Fruit fly (Drosophila melanogaster) whole organism, embryonic: Measurements from ENCODE around the gene CG6652.

Experiments
- ATbp ChIP-seq: fragments of 200-800 bp; sonication (Bioruptor generic); optimal IDR thresholded peaks from 2 replicates; lab custom pipeline; 2017; ENCODE audit warnings: missing biosample characterization, mild to moderate bottlenecking, missing genetic modification characterization, missing genetic modification reagents
- C15 ChIP-seq: fragments of 200-800 bp; sonication (Bioruptor generic); IDR thresholded peaks from 3 replicates; pipeline ENCODE4 v1.3.6; 2022; ENCODE audit warnings: missing biosample characterization, missing genetic modification characterization
- CG11560 ChIP-seq: fragments of 200-800 bp; sonication (Bioruptor generic); IDR thresholded peaks from 3 replicates; pipeline ENCODE4 v1.3.6; 2022; ENCODE audit warnings: missing biosample characterization, missing genetic modification characterization
- CG12104 ChIP-seq: fragments of 200-800 bp; sonication (Bioruptor generic); optimal IDR thresholded peaks from 3 replicates; lab custom pipeline; 2016; ENCODE audit warnings: missing biosample characterization, missing genetic modification characterization
- CG12744 ChIP-seq: fragments of 200-800 bp; sonication (Bioruptor generic); optimal IDR thresholded peaks from 2 replicates; lab custom pipeline; 2016; ENCODE audit warnings: missing biosample characterization, missing genetic modification characterization
- CG17328 ChIP-seq: fragments of 200-800 bp; sonication (Bioruptor generic); IDR thresholded peaks from 2 replicates; pipeline ENCODE4 v1.3.6; 2022; ENCODE audit warnings: missing biosample characterization, missing genetic modification characterization
- CG17385 ChIP-seq: fragments of 200-800 bp; sonication (Bioruptor generic); optimal IDR thresholded peaks from 3 replicates; lab custom pipeline; 2018; ENCODE audit warnings: missing biosample characterization, mild to moderate bottlenecking, missing genetic modification characterization
- CG1792 ChIP-seq: fragments of 200-800 bp; sonication (Bioruptor generic); optimal IDR thresholded peaks from 2 replicates; lab custom pipeline; 2016; ENCODE audit warnings: missing biosample characterization, missing genetic modification characterization
- CG18011 ChIP-seq: fragments of 200-800 bp; sonication (Bioruptor generic); optimal IDR thresholded peaks from 2 replicates; lab custom pipeline; 2017; ENCODE audit warnings: missing biosample characterization, missing genetic modification characterization, mild to moderate bottlenecking, moderate library complexity, missing genotype
- CG31365 ChIP-seq: fragments of 200-800 bp; sonication (Bioruptor generic); optimal IDR thresholded peaks from 2 replicates; lab custom pipeline; 2018; ENCODE audit warnings: missing biosample characterization, mild to moderate bottlenecking, missing genetic modification characterization
- CG6689 ChIP-seq: fragments of 200-800 bp; sonication (Bioruptor generic); IDR thresholded peaks from 2 replicates; pipeline ENCODE4 v1.3.6; 2022; ENCODE audit warnings: missing biosample characterization, missing genetic modification characterization
- CG6791 ChIP-seq: fragments of 200-800 bp; sonication (Bioruptor generic); IDR thresholded peaks from 3 replicates; pipeline ENCODE4 v1.3.6; 2022; ENCODE audit warnings: missing biosample characterization, missing genetic modification characterization; ENCODE audit not compliant: partially characterized antibody
- CG7556 ChIP-seq: fragments of 200-800 bp; sonication (Bioruptor generic); optimal IDR thresholded peaks from 2 replicates; lab custom pipeline; 2017; ENCODE audit warnings: missing biosample characterization, mild to moderate bottlenecking, missing genetic modification characterization
- CG9215 ChIP-seq: fragments of 200-800 bp; sonication (Bioruptor generic); IDR thresholded peaks from 2 replicates; pipeline ENCODE4 v1.3.6; 2022; ENCODE audit warnings: missing biosample characterization, missing genetic modification characterization
- CG9727 ChIP-seq: fragments of 200-800 bp; sonication (Bioruptor generic); optimal IDR thresholded peaks from 3 replicates; lab custom pipeline; 2017; ENCODE audit warnings: missing biosample characterization, mild to moderate bottlenecking, missing genetic modification characterization
- CG9876 ChIP-seq: fragments of 200-800 bp; sonication (Bioruptor generic); optimal IDR thresholded peaks from 2 replicates; lab custom pipeline; 2016; ENCODE audit warnings: missing biosample characterization, missing genetic modification characterization
- CTCF ChIP-seq: fragments of 200-800 bp; sonication (Bioruptor generic); optimal IDR thresholded peaks from 2 replicates; lab custom pipeline; 2017; ENCODE audit warnings: missing biosample characterization, mild to moderate bottlenecking, missing genetic modification characterization, moderate library complexity
- CrebB ChIP-seq: fragments of 200-800 bp; sonication (Bioruptor generic); optimal IDR thresholded peaks from 3 replicates; lab custom pipeline; 2018; ENCODE audit warnings: missing biosample characterization, mild to moderate bottlenecking, missing genetic modification characterization
- D ChIP-seq, 2 experiments: fragments of 200-800 bp in 1 of 2; fragments of >200 bp in 1 of 2; sonication (Bioruptor generic) in 1 of 2; optimal IDR thresholded peaks; 2 replicates in 1 of 2; 3 replicates in 1 of 2; lab custom pipeline; 2017; ENCODE audit warnings: mild to moderate bottlenecking in 1 of 2, missing biosample characterization in 1 of 2, missing genetic modification characterization in 1 of 2, missing genetic modification reagents in 1 of 2
- Hey ChIP-seq: fragments of 200-800 bp; sonication (Bioruptor generic); optimal IDR thresholded peaks from 3 replicates; lab custom pipeline; 2018; ENCODE audit warnings: missing biosample characterization, mild to moderate bottlenecking, missing genetic modification characterization
- Jarid2 ChIP-seq: fragments of 200-800 bp; sonication (Bioruptor generic); optimal IDR thresholded peaks from 3 replicates; lab custom pipeline; 2017; ENCODE audit warnings: mild to moderate bottlenecking, missing biosample characterization, missing genetic modification reagents, missing genetic modification characterization
- Lpt ChIP-seq: fragments of >200 bp; optimal IDR thresholded peaks from 2 replicates; lab custom pipeline; 2018; ENCODE audit warnings: missing biosample characterization, missing genetic modification characterization
- MTF-1 ChIP-seq: fragments of 200-800 bp; sonication (Bioruptor generic); optimal IDR thresholded peaks from 2 replicates; lab custom pipeline; 2018; ENCODE audit warnings: missing biosample characterization, mild to moderate bottlenecking, missing genetic modification characterization, borderline replicate concordance
- NK7.1 ChIP-seq: fragments of 200-800 bp; sonication (Bioruptor generic); optimal IDR thresholded peaks from 3 replicates; lab custom pipeline; 2016; ENCODE audit warnings: missing biosample characterization, missing genetic modification characterization
- NfI ChIP-seq: fragments of 200-800 bp; sonication (Bioruptor generic); optimal IDR thresholded peaks from 3 replicates; lab custom pipeline; 2018; ENCODE audit warnings: missing biosample characterization, mild to moderate bottlenecking, missing genetic modification characterization, moderate library complexity
- Oaz ChIP-seq: fragments of 200-800 bp; sonication (Bioruptor generic); IDR thresholded peaks from 2 replicates; pipeline ENCODE4 v1.3.6; 2022; ENCODE audit warnings: missing biosample characterization, missing genetic modification characterization
- Rx ChIP-seq: fragments of 200-800 bp; sonication (Bioruptor generic); IDR thresholded peaks from 2 replicates; pipeline ENCODE4 v1.3.6; 2022; ENCODE audit warnings: missing biosample characterization, missing genetic modification characterization
- bcd ChIP-seq: fragments of 200-800 bp; sonication (Bioruptor generic); optimal IDR thresholded peaks from 2 replicates; lab custom pipeline; 2017; ENCODE audit warnings: missing biosample characterization, mild to moderate bottlenecking, missing genetic modification characterization
- bigmax ChIP-seq: fragments of 200-800 bp; sonication (Bioruptor generic); optimal IDR thresholded peaks from 2 replicates; lab custom pipeline; 2018; ENCODE audit warnings: missing biosample characterization, mild to moderate bottlenecking, missing genetic modification characterization
- crc ChIP-seq: fragments of 200-800 bp; sonication (Bioruptor generic); optimal IDR thresholded peaks from 2 replicates; lab custom pipeline; 2016; ENCODE audit warnings: missing biosample characterization, missing genetic modification characterization
- crol ChIP-seq: fragments of 200-800 bp; sonication (Bioruptor generic); IDR thresholded peaks from 2 replicates; pipeline ENCODE4 v1.3.6; 2022; ENCODE audit warnings: missing biosample characterization, missing genetic modification characterization
- crp ChIP-seq, 2 experiments: fragments of 200-800 bp; sonication (Bioruptor generic); optimal IDR thresholded peaks; 2 replicates in 1 of 2; 3 replicates in 1 of 2; lab custom pipeline; 2017; ENCODE audit warnings: missing biosample characterization in 2 of 2, missing genetic modification characterization in 2 of 2, mild to moderate bottlenecking in 1 of 2, moderate library complexity in 1 of 2
- emc ChIP-seq: fragments of 200-800 bp; sonication (Bioruptor generic); optimal IDR thresholded peaks from 2 replicates; lab custom pipeline; 2016; ENCODE audit warnings: missing biosample characterization, missing genetic modification characterization
- gro ChIP-seq: fragments of 200-800 bp; sonication (Bioruptor generic); optimal IDR thresholded peaks from 2 replicates; lab custom pipeline; 2016; ENCODE audit warnings: missing biosample characterization, missing genetic modification characterization
- gt ChIP-seq: fragments of 200-800 bp; sonication (Bioruptor generic); IDR thresholded peaks from 2 replicates; pipeline ENCODE4 v1.3.6; 2022; ENCODE audit warnings: missing biosample characterization, missing genetic modification characterization
- her ChIP-seq: fragments of 200-800 bp; sonication (Bioruptor generic); optimal IDR thresholded peaks from 2 replicates; lab custom pipeline; 2016; ENCODE audit warnings: missing biosample characterization, missing genetic modification characterization
- jigr1 ChIP-seq: fragments of 200-800 bp; sonication (Bioruptor generic); IDR thresholded peaks from 3 replicates; pipeline ENCODE4 v1.3.6; 2022; ENCODE audit warnings: missing biosample characterization, missing genetic modification characterization
- jumu ChIP-seq: fragments of 200-800 bp; sonication (Bioruptor generic); optimal IDR thresholded peaks from 3 replicates; lab custom pipeline; 2016; ENCODE audit warnings: missing biosample characterization, missing genetic modification characterization
- kni ChIP-seq: fragments of 200-800 bp; sonication (Bioruptor generic); optimal IDR thresholded peaks from 3 replicates; lab custom pipeline; 2017; ENCODE audit warnings: mild to moderate bottlenecking, missing biosample characterization, missing genetic modification reagents, missing genetic modification characterization
- lov ChIP-seq, 2 experiments: fragments of 200-800 bp in 1 of 2; fragments of >200 bp in 1 of 2; sonication (Bioruptor generic) in 1 of 2; IDR thresholded peaks in 1 of 2; optimal IDR thresholded peaks in 1 of 2; 2 replicates in 1 of 2; 3 replicates in 1 of 2; pipeline versions ENCODE4 v1.3.6 to Lab custom; 2017 to 2022; ENCODE audit warnings: missing biosample characterization in 1 of 2, missing genetic modification characterization in 1 of 2
- nmo ChIP-seq: fragments of 200-800 bp; sonication (Bioruptor generic); optimal IDR thresholded peaks from 2 replicates; lab custom pipeline; 2018; ENCODE audit warnings: missing biosample characterization, mild to moderate bottlenecking, missing genetic modification characterization, moderate library complexity
- odd ChIP-seq: fragments of 200-800 bp; sonication (Bioruptor generic); optimal IDR thresholded peaks from 2 replicates; lab custom pipeline; 2017; ENCODE audit warnings: missing biosample characterization, mild to moderate bottlenecking, missing genetic modification characterization
- pum ChIP-seq: fragments of 200-800 bp; sonication (Bioruptor generic); optimal IDR thresholded peaks from 2 replicates; lab custom pipeline; 2016; ENCODE audit warnings: missing biosample characterization, missing genetic modification characterization
- repo ChIP-seq: fragments of 200-800 bp; sonication (Bioruptor generic); optimal IDR thresholded peaks from 2 replicates; lab custom pipeline; 2016; ENCODE audit warnings: missing biosample characterization, missing genetic modification characterization
- stwl ChIP-seq: fragments of 200-800 bp; sonication (Bioruptor generic); optimal IDR thresholded peaks from 3 replicates; lab custom pipeline; 2018; ENCODE audit warnings: missing biosample characterization, mild to moderate bottlenecking, missing genetic modification characterization, moderate library complexity
- tll ChIP-seq, 2 experiments: fragments of 200-800 bp in 1 of 2; fragments of >200 bp in 1 of 2; sonication (Bioruptor generic) in 1 of 2; optimal IDR thresholded peaks; 2 replicates each; lab custom pipeline; 2017 to 2019; ENCODE audit warnings: missing biosample characterization in 2 of 2, missing genetic modification characterization in 2 of 2, mild to moderate bottlenecking in 1 of 2, moderate library complexity in 1 of 2
- ttk ChIP-seq: fragments of 200-800 bp; sonication (Bioruptor generic); IDR thresholded peaks from 2 replicates; pipeline ENCODE4 v2.1.2; 2022; ENCODE audit warnings: missing biosample characterization, missing genetic modification characterization
- wek ChIP-seq: fragments of 200-800 bp; sonication (Bioruptor generic); optimal IDR thresholded peaks from 3 replicates; lab custom pipeline; 2018; ENCODE audit warnings: missing biosample characterization, mild to moderate bottlenecking, missing genetic modification characterization, moderate library complexity

CG6652 gene

dm6 chr3L:16986062-16987013 lies 36.3 kb downstream of the CG6652 start (continued):
- TF ChIP-seq tll (GFP tag; optimal IDR thresholded peaks at IDR 0.05; lab: Kevin White, UChicago) = no peak
- TF ChIP-seq CG31365 = no peak
- no peak for TF ChIP-seq CG9876
- no peak for TF ChIP-seq wek (GFP tag; lab: Kevin White, UChicago)
- TF ChIP-seq CG11560 (tag; lab: Robert Waterston, UW) = no peak
- TF ChIP-seq C15 = 0 out of 3 replicates have a peak, but pooled peaks have one; percentile 13
- no peak for TF ChIP-seq CG12744 (GFP tag; lab: Kevin White, UChicago)
- no peak for TF ChIP-seq Hey
- TF ChIP-seq emc = no peak
- no peak for TF ChIP-seq CG1792
- TF ChIP-seq gt (GFP tag; lab: Robert Waterston, UW) = no peak
- peak; percentile 71 for TF ChIP-seq CG9727 (GFP tag; lab: Kevin White, UChicago)
- TF ChIP-seq NfI (GFP tag; lab: Kevin White, UChicago) = peak; percentile 47
- no peak for TF ChIP-seq repo (GFP tag; lab: Kevin White, UChicago)
- no peak for TF ChIP-seq CG18011
- TF ChIP-seq CTCF (GFP tag; lab: Kevin White, UChicago) = no peak
- no peak for TF ChIP-seq kni (GFP tag; lab: Kevin White, UChicago)
- peak; percentile 42 for TF ChIP-seq CG6689 (GFP tag; lab: Robert Waterston, UW)
- peak; percentile 50 for TF ChIP-seq Jarid2 (GFP tag; lab: Kevin White, UChicago)
- peak; percentile 58 for TF ChIP-seq bcd (GFP tag; lab: Kevin White, UChicago)
- no peak for TF ChIP-seq Lpt (GFP tag; lab: Kevin White, UChicago)
- TF ChIP-seq jigr1 = no peak
- TF ChIP-seq CG17385 = peak; percentile 65
- TF ChIP-seq NK7.1 = no peak
- no peak for TF ChIP-seq Rx (GFP tag; lab: Robert Waterston, UW)
- no peak for TF ChIP-seq D (optimal IDR thresholded peaks at IDR 0.05; lab: Kevin White, UChicago)
- TF ChIP-seq D (GFP tag; optimal IDR thresholded peaks at IDR 0.05; lab: Kevin White, UChicago) = peak; percentile 67
- no peak for TF ChIP-seq bigmax
- no peak for TF ChIP-seq Oaz (GFP tag; lab: Robert Waterston, UW)
- peak; percentile 0 for TF ChIP-seq MTF-1
- no peak for TF ChIP-seq crol
- TF ChIP-seq CG7556 (GFP tag; lab: Kevin White, UChicago) = peak; percentile 85
- peak; percentile 68 for TF ChIP-seq CG12104 (GFP tag; lab: Kevin White, UChicago)
- TF ChIP-seq gro (GFP tag; lab: Kevin White, UChicago) = peak; percentile 23
- TF ChIP-seq ttk = no peak
- no peak for TF ChIP-seq her (GFP tag; lab: Kevin White, UChicago)
- TF ChIP-seq jumu = no peak
- no peak for TF ChIP-seq CG6791
- peak; percentile 40 for TF ChIP-seq ATbp
- peak; percentile 65 for TF ChIP-seq nmo (GFP tag; lab: Kevin White, UChicago)
- TF ChIP-seq CG9215 (GFP tag; lab: Robert Waterston, UW) = peak; percentile 51; the same call in 1 of the 2 replicates
- 0 out of 2 replicates have a peak, but pooled peaks have one; percentile 43 for TF ChIP-seq CG17328 (GFP tag; lab: Robert Waterston, UW)
- TF ChIP-seq crp (GFP tag; optimal IDR thresholded peaks at IDR 0.05; lab: Kevin White, UChicago) = peak in 1 of 2 experiments; percentile 25
- no peak for TF ChIP-seq crc
- peak; percentile 6 for TF ChIP-seq CrebB (tag; lab: Kevin White, UChicago)
- TF ChIP-seq pum (GFP tag; lab: Kevin White, UChicago) = no peak
- no peak for TF ChIP-seq lov (optimal IDR thresholded peaks at IDR 0.05; lab: Kevin White, UChicago)
- no peak for TF ChIP-seq lov (GFP tag; IDR thresholded peaks at IDR 0.05; lab: Robert Waterston, UW)
- TF ChIP-seq stwl (tag; lab: Kevin White, UChicago) = no peak
- TF ChIP-seq odd = peak; percentile 65
